Worm (Caenorhabditis elegans) whole organism, early embryonic: ENCODE data around the gene crb-1.

Source experiments
- B0310.2 ChIP-seq: sonication (generic microtip); optimal IDR thresholded peaks from 2 replicates; lab custom pipeline; 2016; ENCODE audit warnings: mild to moderate bottlenecking, missing genetic modification characterization, missing compliant biosample characterization
- F13C5.2 ChIP-seq: sonication (generic microtip); optimal IDR thresholded peaks from 2 replicates; lab custom pipeline; 2017; ENCODE audit warnings: mild to moderate bottlenecking, missing genetic modification characterization, inconsistent platforms, missing compliant biosample characterization
- aly-1 ChIP-seq: sonication (generic microtip); optimal IDR thresholded peaks from 2 replicates; lab custom pipeline; 2016; ENCODE audit warnings: missing genetic modification characterization, missing compliant biosample characterization
- ama-1 ChIP-seq: fragments of 150-350 bp; optimal IDR thresholded peaks from 2 replicates; lab custom pipeline; 2014
- ceh-13 ChIP-seq: fragments of 200-800 bp; sonication (Bioruptor generic); optimal IDR thresholded peaks from 2 replicates; lab custom pipeline; 2018; ENCODE audit warnings: mild to moderate bottlenecking, missing genetic modification characterization, missing compliant biosample characterization
- ceh-36 ChIP-seq: sonication (generic microtip); optimal IDR thresholded peaks from 2 replicates; lab custom pipeline; 2016; ENCODE audit warnings: missing genetic modification characterization, inconsistent platforms, missing compliant biosample characterization
- ets-7 ChIP-seq: sonication (generic microtip); optimal IDR thresholded peaks from 2 replicates; lab custom pipeline; 2016; ENCODE audit warnings: missing genotype, missing genetic modification characterization, missing compliant biosample characterization
- flt-1 ChIP-seq: fragments of 200-800 bp; sonication (Bioruptor generic); IDR thresholded peaks from 2 replicates; pipeline ENCODE4 v1.3.6; 2022; ENCODE audit warnings: missing genetic modification characterization, missing compliant biosample characterization
- hmbx-1 ChIP-seq: sonication (generic microtip); optimal IDR thresholded peaks from 2 replicates; lab custom pipeline; 2016; ENCODE audit warnings: mild to moderate bottlenecking, missing genetic modification characterization, missing compliant biosample characterization
- hmg-4 ChIP-seq: fragments of 200-800 bp; sonication (Bioruptor generic); optimal IDR thresholded peaks from 2 replicates; lab custom pipeline; 2018; ENCODE audit warnings: mild to moderate bottlenecking, missing genetic modification characterization, missing compliant biosample characterization
- hnd-1 ChIP-seq: sonication (generic microtip); optimal IDR thresholded peaks from 2 replicates; lab custom pipeline; 2016; ENCODE audit warnings: missing genetic modification characterization, missing compliant biosample characterization
- pes-1 ChIP-seq: fragments of 200-800 bp; sonication (Bioruptor generic); IDR thresholded peaks from 2 replicates; pipeline ENCODE4 v1.3.6; 2022; ENCODE audit warnings: missing genetic modification reagents, missing genetic modification characterization, missing compliant biosample characterization
- scrt-1 ChIP-seq: fragments of 200-800 bp; sonication (Bioruptor generic); IDR thresholded peaks from 2 replicates; pipeline ENCODE4 v1.3.6; 2022; ENCODE audit warnings: missing genetic modification characterization, missing compliant biosample characterization
- sea-1 ChIP-seq: fragments of 200-800 bp; sonication (Bioruptor generic); conservative IDR thresholded peaks from 2 replicates; pipeline ENCODE4 v1.3.6; 2022; ENCODE audit warnings: missing genetic modification characterization, missing compliant biosample characterization
- tbx-11 ChIP-seq: fragments of 200-800 bp; sonication (Bioruptor generic); IDR thresholded peaks from 2 replicates; pipeline ENCODE4 v1.3.6; 2022; ENCODE audit warnings: missing genetic modification characterization, missing compliant biosample characterization
- tbx-37 ChIP-seq: fragments of 200-800 bp; sonication (Bioruptor generic); conservative IDR thresholded peaks from 2 replicates; pipeline ENCODE4 v1.3.6; 2022; ENCODE audit warnings: missing genetic modification reagents, missing genetic modification characterization, missing compliant biosample characterization
- tra-4 ChIP-seq: sonication (generic microtip); optimal IDR thresholded peaks from 2 replicates; lab custom pipeline; 2017; ENCODE audit warnings: missing genetic modification characterization, missing compliant biosample characterization

The crb-1 gene

DNA sequence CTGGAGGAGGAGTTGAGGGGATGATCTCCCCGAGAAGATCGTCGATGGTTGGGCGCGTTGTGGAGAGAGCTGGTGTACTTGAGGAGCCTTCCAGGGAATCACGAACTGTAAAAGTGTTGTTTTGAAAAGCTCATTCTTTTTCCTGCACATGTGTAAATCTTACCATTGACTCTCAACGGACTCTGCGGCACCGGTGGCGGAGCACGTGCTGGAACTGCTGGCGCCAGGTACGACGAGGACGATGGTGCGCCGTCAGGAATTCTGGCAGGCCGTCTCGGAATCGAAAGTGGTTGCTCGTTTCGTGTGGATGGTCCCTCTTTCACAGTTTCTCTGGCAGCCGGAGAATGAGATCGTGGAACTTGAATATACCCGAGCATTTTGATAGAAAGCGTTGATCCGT, 29.5 kb downstream of the crb-1 start:
- no peak for TF ChIP-seq hnd-1

DNA sequence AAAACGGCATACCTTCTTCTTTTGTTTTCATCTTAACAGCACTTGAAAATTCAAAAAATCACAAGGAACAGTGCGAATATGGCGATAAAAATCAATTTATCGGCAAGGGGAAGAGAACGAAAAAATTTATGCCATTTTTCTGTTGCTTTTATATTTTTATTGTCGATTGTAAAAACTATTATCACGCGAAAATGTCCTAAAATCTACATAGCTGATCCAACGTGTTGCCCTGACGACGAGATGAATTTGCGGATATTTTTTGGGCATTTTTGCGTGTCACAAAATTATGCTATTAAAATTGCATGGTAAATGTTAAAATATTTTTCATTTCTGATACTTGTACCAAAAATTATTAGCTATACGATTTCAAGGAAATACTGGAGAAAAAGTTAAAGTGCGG, 31.8 kb downstream of the crb-1 start, which contains the start of gene F10D7.4:
Gene F10D7.4, minus strand, starts transcription at position 101 of the 400 bp plus-strand sequence.
- TF ChIP-seq tbx-37 (GFP tag; lab: Robert Waterston, UW) (no peak), ceh-36 (tag; lab: Kevin White, UChicago) (no peak), hmbx-1 (tag; lab: Kevin White, UChicago) (no peak), hmg-4 (GFP tag; lab: Kevin White, UChicago) (no peak), ama-1 (no peak), F13C5.2 (tag; lab: Kevin White, UChicago) (no peak), tbx-11 (GFP tag; lab: Robert Waterston, UW) (no peak), ets-7 (tag; lab: Kevin White, UChicago) (no peak), hnd-1 (no peak), tra-4 (tag; lab: Kevin White, UChicago) (no peak), scrt-1 (GFP tag; lab: Robert Waterston, UW) (no peak), flt-1 (GFP tag; lab: Robert Waterston, UW) (no peak), sea-1 (GFP tag; lab: Robert Waterston, UW) (no peak), B0310.2 (tag; lab: Kevin White, UChicago) (no peak), pes-1 (GFP tag; lab: Robert Waterston, UW) (no peak), aly-1 (tag; lab: Kevin White, UChicago) (no peak)

DNA sequence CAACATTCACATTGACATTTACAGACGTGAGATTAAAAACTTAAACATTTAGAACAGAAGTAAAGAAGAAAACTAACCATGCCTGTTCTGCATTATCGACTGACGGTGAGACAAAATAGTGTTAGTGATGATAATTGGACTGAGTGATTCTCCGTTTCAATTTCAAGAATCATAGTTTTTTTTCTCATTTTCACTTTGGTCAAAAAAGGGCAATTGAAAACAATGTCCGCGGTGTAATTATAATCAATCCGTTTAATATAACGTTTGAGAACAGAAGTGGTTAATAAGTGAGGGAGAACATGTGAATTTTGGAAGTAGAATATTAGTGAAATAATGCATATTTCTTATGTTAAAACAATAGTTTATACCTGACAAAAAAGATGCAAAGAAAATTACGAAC, 34.1 kb downstream of the crb-1 start, which contains the start of gene F10D7.10:
Gene F10D7.10, minus strand, starts transcription at position 101 of the 400 bp plus-strand sequence.
- no peak for TF ChIP-seq hmbx-1 (tag; lab: Kevin White, UChicago)

DNA sequence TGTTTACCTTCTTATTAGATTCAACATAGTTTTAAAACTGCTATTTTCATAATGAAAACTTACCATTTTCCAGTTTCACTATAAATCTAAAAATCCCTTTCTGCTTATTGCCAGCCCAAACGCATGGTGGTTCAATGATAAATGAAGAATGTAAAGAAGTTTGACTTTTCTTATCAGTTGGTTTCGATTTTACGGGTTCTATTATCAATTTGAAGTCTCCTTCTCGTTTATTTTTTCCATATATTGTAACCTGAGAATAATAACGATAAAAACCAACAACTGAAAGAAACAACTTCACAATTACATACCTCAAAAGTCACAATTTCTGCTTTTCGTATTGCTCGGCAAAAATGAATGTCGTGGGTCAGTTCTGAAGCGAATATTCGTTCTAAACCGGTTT, 34.8 kb downstream of the crb-1 start:
- TF ChIP-seq ama-1: no peak
- TF ChIP-seq ceh-36 (tag; lab: Kevin White, UChicago): no peak
- no peak for TF ChIP-seq tbx-11 (GFP tag; lab: Robert Waterston, UW)
- no peak for TF ChIP-seq hmg-4 (GFP tag; lab: Kevin White, UChicago)
- no peak for TF ChIP-seq tra-4 (tag; lab: Kevin White, UChicago)
- TF ChIP-seq scrt-1 (GFP tag; lab: Robert Waterston, UW): no peak
- TF ChIP-seq aly-1 (tag; lab: Kevin White, UChicago): no peak
- TF ChIP-seq ceh-13: no peak
- TF ChIP-seq sea-1 (GFP tag; lab: Robert Waterston, UW): no peak
- TF ChIP-seq F13C5.2 (tag; lab: Kevin White, UChicago): no peak
- no peak for TF ChIP-seq B0310.2 (tag; lab: Kevin White, UChicago)
- TF ChIP-seq hnd-1: no peak
- no peak for TF ChIP-seq tbx-37 (GFP tag; lab: Robert Waterston, UW)
- no peak for TF ChIP-seq hmbx-1 (tag; lab: Kevin White, UChicago)
- no peak for TF ChIP-seq pes-1 (GFP tag; lab: Robert Waterston, UW)
- TF ChIP-seq flt-1 (GFP tag; lab: Robert Waterston, UW): no peak
- TF ChIP-seq ets-7 (tag; lab: Kevin White, UChicago): no peak

DNA sequence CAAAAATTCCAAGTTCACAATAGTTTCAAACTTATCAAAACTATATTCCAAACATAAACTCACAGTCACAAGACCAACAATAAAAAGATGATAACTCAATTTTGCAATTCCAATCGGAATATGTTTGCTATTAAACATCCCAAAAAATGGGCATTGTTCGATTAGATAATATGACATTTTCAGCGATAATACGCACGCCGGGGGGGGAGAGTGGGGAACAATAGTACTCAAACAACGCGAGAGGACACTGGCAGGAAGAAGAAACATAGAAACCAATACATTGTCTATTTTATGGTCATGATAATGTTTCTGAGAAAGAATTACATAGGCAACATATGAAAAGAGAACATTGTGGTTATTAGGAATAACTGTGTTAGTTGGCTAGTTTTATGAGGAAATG, 37.9 kb downstream of the crb-1 start:
- no peak for TF ChIP-seq hmg-4 (GFP tag; lab: Kevin White, UChicago)
- no peak for TF ChIP-seq pes-1 (GFP tag; lab: Robert Waterston, UW)

DNA sequence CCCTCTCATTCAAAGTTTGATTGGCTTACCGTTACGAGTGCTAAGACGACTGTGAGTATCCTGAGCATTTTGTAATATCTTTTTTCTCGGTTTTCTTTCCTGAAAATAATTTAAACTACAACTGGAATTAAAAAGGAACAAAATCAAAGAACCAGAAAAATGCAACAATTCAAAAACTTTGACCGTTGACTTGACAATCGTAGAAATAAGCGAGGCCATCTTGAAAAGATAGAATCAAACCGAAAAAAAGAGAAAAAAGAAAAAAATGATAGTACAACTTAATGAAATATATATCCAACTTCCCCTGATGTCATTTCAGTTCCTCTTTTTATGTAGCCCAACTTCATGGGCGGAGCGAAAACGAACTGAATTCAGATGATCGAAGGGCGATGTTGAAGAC, 39.3 kb downstream of the crb-1 start, which contains the start of gene F10D7.3:
Gene F10D7.3, minus strand, starts transcription at position 101 of the 400 bp plus-strand sequence.
- no peak for TF ChIP-seq tbx-37 (GFP tag; lab: Robert Waterston, UW)
- no peak for TF ChIP-seq aly-1 (tag; lab: Kevin White, UChicago)
- TF ChIP-seq ceh-36 (tag; lab: Kevin White, UChicago): no peak
- TF ChIP-seq tra-4 (tag; lab: Kevin White, UChicago): no peak
- TF ChIP-seq sea-1 (GFP tag; lab: Robert Waterston, UW): no peak
- TF ChIP-seq ama-1: no peak
- no peak for TF ChIP-seq scrt-1 (GFP tag; lab: Robert Waterston, UW)
- TF ChIP-seq pes-1 (GFP tag; lab: Robert Waterston, UW): no peak
- no peak for TF ChIP-seq hmbx-1 (tag; lab: Kevin White, UChicago)
- TF ChIP-seq hmg-4 (GFP tag; lab: Kevin White, UChicago): no peak
- no peak for TF ChIP-seq tbx-11 (GFP tag; lab: Robert Waterston, UW)
- TF ChIP-seq ets-7 (tag; lab: Kevin White, UChicago): no peak
- TF ChIP-seq F13C5.2 (tag; lab: Kevin White, UChicago): no peak
- no peak for TF ChIP-seq hnd-1
- TF ChIP-seq ceh-13: no peak

DNA sequence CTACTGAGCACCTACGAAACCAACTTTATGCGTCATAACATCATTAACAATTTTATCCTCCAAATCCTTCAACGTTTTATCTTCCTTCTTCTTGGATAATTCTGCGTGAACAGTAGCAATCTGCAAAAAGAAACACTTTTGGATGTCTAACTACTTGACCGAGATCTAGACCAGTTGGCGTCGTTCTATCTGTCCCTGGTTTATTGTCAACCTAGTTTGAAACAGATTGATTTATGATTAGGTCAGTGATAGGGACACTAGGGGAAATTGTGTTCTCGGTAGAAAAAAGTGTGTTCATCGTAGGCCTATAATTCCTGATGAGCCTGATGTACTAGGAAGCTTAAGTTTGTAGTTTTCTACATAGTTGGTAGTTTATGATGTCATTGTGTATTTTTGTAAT, 39.9 kb downstream of the crb-1 start:
- TF ChIP-seq pes-1 (GFP tag; lab: Robert Waterston, UW) (no peak), ceh-36 (tag; lab: Kevin White, UChicago) (no peak), tbx-11 (GFP tag; lab: Robert Waterston, UW) (no peak), hnd-1 (no peak), F13C5.2 (tag; lab: Kevin White, UChicago) (no peak), flt-1 (GFP tag; lab: Robert Waterston, UW) (no peak)

DNA sequence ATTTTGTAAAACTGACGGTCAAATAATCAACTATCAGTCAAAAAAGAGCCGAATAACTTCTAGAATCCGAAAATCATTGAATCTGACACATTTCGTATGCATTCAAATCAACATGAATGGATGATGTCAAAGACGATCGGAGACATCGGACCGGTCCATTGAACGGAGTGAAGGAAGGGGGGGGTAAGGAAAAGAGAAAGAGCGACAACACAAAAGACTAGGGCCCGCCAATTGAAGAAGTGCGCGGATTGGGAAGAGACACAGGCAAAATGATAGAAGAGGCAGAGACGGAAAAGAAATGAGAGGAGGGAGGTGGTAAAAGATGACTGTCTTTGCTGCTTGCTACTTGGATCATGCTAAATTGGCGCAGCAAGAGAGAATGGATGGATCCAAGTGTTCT, 44.3 kb downstream of the crb-1 start:
- no peak for TF ChIP-seq hmbx-1 (tag; lab: Kevin White, UChicago)
- TF ChIP-seq ama-1: no peak
- no peak for TF ChIP-seq sea-1 (GFP tag; lab: Robert Waterston, UW)
- no peak for TF ChIP-seq ets-7 (tag; lab: Kevin White, UChicago)
- no peak for TF ChIP-seq scrt-1 (GFP tag; lab: Robert Waterston, UW)
- TF ChIP-seq ceh-13: no peak
- TF ChIP-seq ceh-36 (tag; lab: Kevin White, UChicago): no peak
- TF ChIP-seq tbx-37 (GFP tag; lab: Robert Waterston, UW): no peak
- no peak for TF ChIP-seq flt-1 (GFP tag; lab: Robert Waterston, UW)
- no peak for TF ChIP-seq aly-1 (tag; lab: Kevin White, UChicago)
- no peak for TF ChIP-seq hnd-1
- TF ChIP-seq pes-1 (GFP tag; lab: Robert Waterston, UW): no peak
- no peak for TF ChIP-seq tra-4 (tag; lab: Kevin White, UChicago)
- TF ChIP-seq tbx-11 (GFP tag; lab: Robert Waterston, UW): no peak
- TF ChIP-seq hmg-4 (GFP tag; lab: Kevin White, UChicago): no peak
- TF ChIP-seq B0310.2 (tag; lab: Kevin White, UChicago): no peak
- TF ChIP-seq F13C5.2 (tag; lab: Kevin White, UChicago): no peak
